Worm (Caenorhabditis elegans): ENCODE results near the gene ceh-40.
"Not testable (repeated sequence)": the region's sequence is repeated elsewhere in the genome, so short reads cannot be mapped to it uniquely, and the experiment has no call there.

Gene ceh-40

ce11 chrX:12317560-12317959, 3.0 kb downstream of the ceh-40 start:
- TF ChIP-seq sem-2 (GFP tag; optimal IDR thresholded peaks at IDR 0.05) (no peak), lsy-2 (tag; optimal IDR thresholded peaks at IDR 0.05) (no peak), unc-62 (GFP tag; optimal IDR thresholded peaks at IDR 0.05) (no peak), snpc-4 (tag; optimal IDR thresholded peaks at IDR 0.05) (no peak), ceh-83 (GFP tag; optimal IDR thresholded peaks at IDR 0.05) (no peak)

DNA sequence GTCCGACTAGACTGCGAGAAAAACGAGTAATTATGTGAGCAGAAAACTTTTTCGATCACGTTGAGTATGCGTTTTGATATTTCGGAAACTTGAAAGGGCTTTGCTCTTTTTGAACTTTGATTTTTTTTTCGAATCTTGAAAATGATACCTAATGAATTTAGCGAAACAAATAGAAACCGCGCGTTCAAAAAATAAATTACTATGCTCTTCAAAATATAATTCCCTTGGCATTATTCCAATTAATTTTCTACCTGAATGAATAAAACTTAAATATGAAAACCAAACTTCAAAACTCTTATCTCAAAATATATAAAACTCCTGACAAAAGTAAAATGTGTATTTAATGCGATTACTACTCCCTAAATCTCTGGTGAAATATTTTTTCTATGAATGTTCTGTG, 5.3 kb downstream of the ceh-40 start, which contains the start of gene xtr-2:
Gene xtr-2 (plus strand): TSS at position 301 of the 400 bp plus-strand sequence.
- TF ChIP-seq mls-2 (tag; optimal IDR thresholded peaks at IDR 0.05): no peak
- no peak for TF ChIP-seq nhr-237 (tag; optimal IDR thresholded peaks at IDR 0.05)
- TF ChIP-seq flh-1 (GFP tag; optimal IDR thresholded peaks at IDR 0.05): no peak
- TF ChIP-seq ces-1 (GFP tag; optimal IDR thresholded peaks at IDR 0.05): no peak

DNA sequence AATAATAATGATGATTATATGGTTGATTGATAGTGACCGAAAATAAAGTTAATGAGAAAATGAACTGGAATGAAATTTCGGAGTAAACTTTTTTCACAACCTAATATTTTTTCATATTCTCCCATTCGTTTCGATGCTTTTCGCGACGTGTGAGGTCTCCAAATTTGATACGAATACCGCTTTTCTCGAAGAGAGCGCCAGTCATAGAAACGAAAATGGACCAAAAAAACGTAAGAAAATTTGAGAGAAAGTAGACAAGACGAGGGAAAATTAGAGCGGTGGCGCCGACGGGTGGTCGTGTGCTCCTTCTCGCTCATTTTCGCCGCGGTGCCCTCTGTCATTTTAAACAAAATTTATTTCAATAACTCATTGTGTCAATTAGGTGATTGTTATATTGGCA, 6.2 kb downstream of the ceh-40 start:
- TF ChIP-seq mab-5 (tag; optimal IDR thresholded peaks at IDR 0.05): no peak

DNA sequence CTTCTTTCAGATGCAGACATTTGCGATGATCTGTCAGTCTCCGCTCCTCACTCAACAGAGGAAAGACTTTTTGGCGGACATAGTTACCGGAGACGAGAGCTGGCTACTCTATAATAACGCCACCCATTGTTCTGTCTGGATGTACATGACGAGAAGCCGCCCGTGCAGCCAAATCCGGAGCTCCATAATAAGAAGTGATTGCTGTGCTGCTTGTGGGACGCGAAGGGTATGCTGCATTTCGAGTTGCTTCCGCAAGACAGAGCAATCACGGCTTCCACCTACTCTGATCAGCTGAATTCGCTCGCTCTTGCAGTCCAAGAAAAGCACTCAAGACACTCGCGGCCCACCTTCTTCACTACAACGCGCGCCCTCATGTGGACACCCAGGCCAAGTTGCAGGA, 6.8 kb downstream of the ceh-40 start:
- no peak for TF ChIP-seq drap-1 (GFP tag; optimal IDR thresholded peaks at IDR 0.05)
- no peak for TF ChIP-seq ham-2 (GFP tag; optimal IDR thresholded peaks at IDR 0.05)
- TF ChIP-seq ceh-83 (GFP tag; optimal IDR thresholded peaks at IDR 0.05): no peak
- no peak for TF ChIP-seq elt-1 (tag; optimal IDR thresholded peaks at IDR 0.05; ENCODE audit: borderline replicate concordance, insufficient read depth)
- no peak for TF ChIP-seq cnd-1 (tag; optimal IDR thresholded peaks at IDR 0.05)
- TF ChIP-seq bed-3 (GFP tag; optimal IDR thresholded peaks at IDR 0.05): no peak
- no peak for TF ChIP-seq unc-62 (GFP tag; optimal IDR thresholded peaks at IDR 0.05)
- no peak for TF ChIP-seq nhr-2 (tag; optimal IDR thresholded peaks at IDR 0.05)
- TF ChIP-seq elt-3 (tag; optimal IDR thresholded peaks at IDR 0.05): no peak
- TF ChIP-seq hlh-1 (tag; optimal IDR thresholded peaks at IDR 0.05): no peak
- no peak for TF ChIP-seq tbx-8 (GFP tag; optimal IDR thresholded peaks at IDR 0.05)
- TF ChIP-seq mab-5 (tag; optimal IDR thresholded peaks at IDR 0.05): no peak
- no peak for TF ChIP-seq nhr-12 (tag; optimal IDR thresholded peaks at IDR 0.05)
- TF ChIP-seq flh-1 (GFP tag; optimal IDR thresholded peaks at IDR 0.05): no peak
- no peak for TF ChIP-seq sptf-1 (tag; optimal IDR thresholded peaks at IDR 0.05)
- TF ChIP-seq ceh-43 (GFP tag; optimal IDR thresholded peaks at IDR 0.05): no peak
- TF ChIP-seq lsy-2 (tag; optimal IDR thresholded peaks at IDR 0.05): no peak
- no peak for TF ChIP-seq zip-8 (tag; optimal IDR thresholded peaks at IDR 0.05)
- no peak for TF ChIP-seq unc-39 (tag; optimal IDR thresholded peaks at IDR 0.05)
- no peak for TF ChIP-seq mep-1 (tag; optimal IDR thresholded peaks at IDR 0.05)

DNA sequence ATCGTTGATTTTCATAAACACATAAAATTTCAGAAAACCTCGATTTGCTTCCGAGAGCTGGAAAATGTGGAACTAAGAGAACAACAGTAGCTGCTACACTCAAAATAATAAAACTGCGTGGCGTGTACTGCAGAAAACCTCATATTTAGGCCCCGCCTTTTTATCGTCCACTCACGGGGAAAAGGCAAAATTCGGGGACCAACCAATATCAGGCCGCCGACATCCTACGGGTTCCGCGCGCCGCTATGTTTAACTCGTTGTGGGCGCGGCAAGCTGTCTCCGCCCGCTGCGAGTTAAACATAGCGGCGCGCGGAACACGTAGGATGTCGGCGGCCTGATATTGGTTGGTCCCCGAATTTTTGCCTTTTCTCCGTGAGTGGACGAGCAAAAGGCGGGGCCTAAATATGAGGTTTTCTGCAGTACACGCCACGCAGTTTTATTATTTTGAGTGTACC, 12.5 kb downstream of the ceh-40 start, which contains the start of gene F17A2.16:
Gene F17A2.16 (plus strand): TSS at position 405 of the 455 bp plus-strand sequence.
- TF ChIP-seq lin-32 (GFP tag; optimal IDR thresholded peaks at IDR 0.05); unc-39 (tag; optimal IDR thresholded peaks at IDR 0.05); unc-62 (GFP tag; optimal IDR thresholded peaks at IDR 0.05): not testable (repeated sequence)

- TF ChIP-seq ceh-83 (GFP tag; optimal IDR thresholded peaks at IDR 0.05) (no peak), ceh-39 (tag; optimal IDR thresholded peaks at IDR 0.05) (no peak), unc-62 (GFP tag; optimal IDR thresholded peaks at IDR 0.05) (no peak)
Observed at ce11 chrX:12306565-12306964, 14.0 kb downstream of the ceh-40 start, which contains the start of gene phf-32. Gene phf-32, plus strand, starts transcription at chrX:12306865.

ce11 chrX:12304231-12304630, 16.3 kb downstream of the ceh-40 start:
- TF ChIP-seq zip-8 (tag; optimal IDR thresholded peaks at IDR 0.05) (no peak), pha-4 (tag; optimal IDR thresholded peaks at IDR 0.05) (no peak), lin-13 (tag; optimal IDR thresholded peaks at IDR 0.05) (no peak), mls-2 (tag; optimal IDR thresholded peaks at IDR 0.05) (no peak), nhr-12 (tag; optimal IDR thresholded peaks at IDR 0.05) (no peak)
